Fruit fly (Drosophila melanogaster) whole organism, embryonic: ENCODE measurements around the gene Agpat2.

Experiments
- C15 ChIP-seq: fragments of 200-800 bp; sonication (Bioruptor generic); IDR thresholded peaks from 3 replicates; pipeline ENCODE4 v1.3.6; 2022; ENCODE audit warnings: missing biosample characterization, missing genetic modification characterization
- CG10431 ChIP-seq: fragments of 200-800 bp; sonication (Bioruptor generic); optimal IDR thresholded peaks from 3 replicates; lab custom pipeline; 2018; ENCODE audit warnings: missing biosample characterization, mild to moderate bottlenecking, missing genetic modification characterization
- CG14965 ChIP-seq: fragments of 200-800 bp; sonication (Bioruptor generic); optimal IDR thresholded peaks from 2 replicates; lab custom pipeline; 2016; ENCODE audit warnings: missing biosample characterization, missing genetic modification characterization, borderline replicate concordance
- CG6683 ChIP-seq: fragments of 200-800 bp; sonication (Bioruptor generic); optimal IDR thresholded peaks from 2 replicates; lab custom pipeline; 2017; ENCODE audit warnings: missing biosample characterization, mild to moderate bottlenecking, missing genetic modification characterization, missing genetic modification reagents
- CG8290 ChIP-seq, 3 experiments: fragments of 200-800 bp; sonication (Bioruptor generic); optimal IDR thresholded peaks; 2 replicates each; lab custom pipeline; 2016 to 2019; ENCODE audit warnings: missing biosample characterization in 3 of 3, missing genetic modification characterization in 3 of 3, mild to moderate bottlenecking in 2 of 3, moderate library complexity in 1 of 3
- Dbx ChIP-seq: fragments of 200-800 bp; sonication (Bioruptor generic); IDR thresholded peaks from 3 replicates; pipeline ENCODE4 v1.3.6; 2022; ENCODE audit warnings: missing biosample characterization, missing genetic modification characterization
- NFAT ChIP-seq: fragments of 200-800 bp; sonication (Bioruptor generic); IDR thresholded peaks from 2 replicates; pipeline ENCODE4 v1.3.6; 2022; ENCODE audit warnings: missing biosample characterization, missing genetic modification characterization
- kah ChIP-seq: fragments of 200-800 bp; sonication (Bioruptor generic); optimal IDR thresholded peaks from 2 replicates; lab custom pipeline; 2018; ENCODE audit warnings: missing biosample characterization, mild to moderate bottlenecking, missing genetic modification characterization
- schlank ChIP-seq: fragments of 200-800 bp; sonication (Bioruptor generic); optimal IDR thresholded peaks from 2 replicates; lab custom pipeline; 2018; ENCODE audit warnings: missing biosample characterization, mild to moderate bottlenecking, missing genetic modification characterization

DNA sequence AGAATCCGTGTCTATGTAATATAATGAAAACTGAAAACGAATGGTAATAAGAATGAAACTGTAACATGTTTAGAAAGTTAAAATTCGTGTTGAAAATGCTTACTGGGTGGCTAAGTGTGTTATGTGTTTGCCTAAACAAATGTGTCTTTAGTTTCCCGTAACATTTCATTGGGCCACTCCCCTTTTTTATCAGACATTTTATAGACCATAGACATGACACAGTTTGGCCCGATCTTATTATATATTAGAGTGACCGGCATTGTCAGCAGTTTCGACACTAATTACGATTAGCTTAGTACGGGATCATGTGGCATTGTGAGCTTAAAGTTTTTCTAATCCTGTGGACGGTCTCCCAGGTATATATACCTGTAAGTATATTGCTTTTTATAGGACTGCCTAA, 13.3 kb upstream of the Agpat2 start, which contains the start of gene CheA29a:
- TF ChIP-seq schlank (no peak), CG8290 (GFP tag; optimal IDR thresholded peaks at IDR 0.05; lab: Kevin White, UChicago) (no peak), CG8290 (tag; optimal IDR thresholded peaks at IDR 0.05; lab: Kevin White, UChicago) (no peak), CG10431 (GFP tag; lab: Kevin White, UChicago) (no peak), C15 (no peak), Dbx (no peak), CG6683 (GFP tag; lab: Kevin White, UChicago) (no peak), NFAT (no peak), kah (GFP tag; lab: Kevin White, UChicago) (no peak), CG14965 (GFP tag; lab: Kevin White, UChicago) (no peak)
